Fruit fly (Drosophila melanogaster): Measurements from ENCODE around the gene CG1792.
A peak's percentile ranks its signal among the peaks of the same experiment; 100 is the strongest.

The CG1792 gene

DNA sequence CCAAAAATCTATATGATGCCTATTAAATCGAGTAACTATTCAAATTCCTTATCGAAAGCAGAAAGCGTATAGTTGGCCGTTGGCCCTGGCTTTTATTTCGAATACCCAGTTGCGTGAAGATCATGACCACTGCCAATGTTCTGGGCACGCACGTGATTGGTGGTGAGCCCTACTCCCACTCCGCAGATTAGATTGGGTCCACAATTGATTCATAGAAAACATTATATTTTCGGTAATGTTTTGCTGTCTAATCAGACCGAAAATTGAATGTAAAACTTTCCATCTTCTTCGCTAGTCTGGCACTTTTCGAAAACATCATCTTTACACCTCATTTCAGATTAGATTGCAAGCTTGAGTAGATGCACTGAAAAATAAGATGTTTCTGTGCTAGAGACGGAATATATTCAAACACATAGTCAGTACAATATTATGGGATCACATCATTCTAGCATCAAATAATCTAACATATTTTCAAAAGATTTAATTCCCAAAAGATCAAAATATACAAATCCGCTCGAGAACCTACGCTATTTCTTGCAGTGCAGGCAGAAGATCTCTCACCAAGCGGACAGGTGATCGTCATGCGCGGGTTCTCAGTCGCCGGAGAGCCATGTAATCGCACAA lies 23.7 kb upstream of the CG1792 start, which contains the start of gene CG1774 (continued):
- TF ChIP-seq achi (GFP tag; optimal IDR thresholded peaks at IDR 0.05), result no peak
- TF ChIP-seq Sox14 (GFP tag; optimal IDR thresholded peaks at IDR 0.05), result peak; percentile 39
- no peak for TF ChIP-seq pdm3 (GFP tag; optimal IDR thresholded peaks at IDR 0.05)
- TF ChIP-seq cyc (GFP tag; optimal IDR thresholded peaks at IDR 0.05), result peak; percentile 66
- TF ChIP-seq Hr4 (GFP tag; optimal IDR thresholded peaks at IDR 0.05), result no peak
- peak; percentile 50 for TF ChIP-seq Ets21C (GFP tag; optimal IDR thresholded peaks at IDR 0.05)
- no peak for TF ChIP-seq CG4318 (GFP tag; optimal IDR thresholded peaks at IDR 0.05)
- no peak for TF ChIP-seq dsx (GFP tag; optimal IDR thresholded peaks at IDR 0.05; ENCODE audit: poor library complexity, severe bottlenecking)
- TF ChIP-seq Lpt (GFP tag; optimal IDR thresholded peaks at IDR 0.05), result no peak
- peak; percentile 66 for TF ChIP-seq Gug (GFP tag; IDR thresholded peaks at IDR 0.05)
- no peak for TF ChIP-seq dac (GFP tag; optimal IDR thresholded peaks at IDR 0.05)
- peak; percentile 70 for TF ChIP-seq CG31627 (GFP tag; optimal IDR thresholded peaks at IDR 0.05)
- peak; percentile 28 for TF ChIP-seq CG34406 (GFP tag; optimal IDR thresholded peaks at IDR 0.05)
- peak; percentile 86 for TF ChIP-seq Eip78C (GFP tag)

DNA sequence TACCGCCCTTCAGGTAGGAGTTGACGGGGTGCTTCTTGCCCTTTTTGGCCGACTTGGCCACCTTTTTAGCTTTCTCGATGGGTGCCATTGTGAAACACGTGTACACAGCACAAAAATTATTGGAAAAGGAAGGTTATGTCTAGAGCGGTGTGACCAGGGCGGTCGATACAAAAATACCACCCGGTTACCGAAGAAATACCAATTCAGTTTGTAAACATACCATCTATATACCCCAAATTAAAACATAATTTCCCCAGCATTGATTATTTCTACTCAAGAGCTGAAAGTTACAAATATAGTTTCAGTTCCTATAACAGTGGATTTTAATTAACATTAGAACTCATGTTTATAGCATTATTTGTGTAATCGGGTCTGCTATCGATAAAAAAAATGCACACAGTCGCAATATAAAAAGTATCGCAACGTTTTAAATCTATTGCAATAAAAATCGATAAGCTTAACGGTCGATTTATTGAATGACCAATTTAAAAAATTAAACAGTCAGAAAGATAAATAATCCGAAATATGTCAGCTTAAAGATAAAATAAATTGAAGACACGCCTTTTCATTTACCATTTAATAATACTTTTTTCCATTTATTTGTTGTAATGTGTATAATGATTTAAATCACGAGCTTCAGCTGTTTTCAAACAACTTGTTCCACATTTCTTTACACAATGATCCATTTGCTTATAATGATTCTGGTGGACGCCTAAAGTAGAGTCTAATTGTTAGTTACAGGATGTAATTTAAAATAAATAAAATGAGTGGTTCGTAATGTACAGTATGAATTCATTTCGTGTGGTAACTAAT lies 19.8 kb upstream of the CG1792 start, which contains the start of gene RpL6:
RpL6 (minus strand) TSS at position 134 of the 813 bp plus-strand sequence.
- TF ChIP-seq svp (GFP tag) (peak; percentile 83), CG7368 (GFP tag; optimal IDR thresholded peaks at IDR 0.05) (no peak), Ets96B (tag; optimal IDR thresholded peaks at IDR 0.05) (no peak), Sox14 (GFP tag; optimal IDR thresholded peaks at IDR 0.05) (peak; percentile 41), topi (GFP tag; optimal IDR thresholded peaks at IDR 0.05) (no peak), salr (GFP tag; optimal IDR thresholded peaks at IDR 0.05) (no peak), esn (GFP tag; optimal IDR thresholded peaks at IDR 0.05) (peak; percentile 23), lz (GFP tag; optimal IDR thresholded peaks at IDR 0.05) (no peak), dac (GFP tag; optimal IDR thresholded peaks at IDR 0.05) (no peak), CG11902 (GFP tag; optimal IDR thresholded peaks at IDR 0.05) (no peak), Eip93F (GFP tag; optimal IDR thresholded peaks at IDR 0.05) (no peak), CG6276 (GFP tag; optimal IDR thresholded peaks at IDR 0.05) (no peak), CG31627 (GFP tag; optimal IDR thresholded peaks at IDR 0.05) (no peak), Eip78C (GFP tag) (peak; percentile 63), CG10669 (GFP tag; optimal IDR thresholded peaks at IDR 0.05) (no peak), CG6808 (GFP tag; optimal IDR thresholded peaks at IDR 0.05) (peak; percentile 52), vri (GFP tag; optimal IDR thresholded peaks at IDR 0.05) (peak; percentile 5), CG6854 (GFP tag; optimal IDR thresholded peaks at IDR 0.05) (peak; percentile 59), CG6792 (GFP tag; optimal IDR thresholded peaks at IDR 0.05) (no peak), CG6163 (GFP tag; IDR thresholded peaks at IDR 0.05) (no peak), Met (GFP tag; optimal IDR thresholded peaks at IDR 0.05) (no peak), achi (GFP tag; optimal IDR thresholded peaks at IDR 0.05) (no peak), fkh (GFP tag; optimal IDR thresholded peaks at IDR 0.05) (peak; percentile 39), OdsH (GFP tag; optimal IDR thresholded peaks at IDR 0.05) (no peak), Sox102F (GFP tag; optimal IDR thresholded peaks at IDR 0.05) (no peak), CG8632 (GFP tag; optimal IDR thresholded peaks at IDR 0.05) (no peak)

DNA sequence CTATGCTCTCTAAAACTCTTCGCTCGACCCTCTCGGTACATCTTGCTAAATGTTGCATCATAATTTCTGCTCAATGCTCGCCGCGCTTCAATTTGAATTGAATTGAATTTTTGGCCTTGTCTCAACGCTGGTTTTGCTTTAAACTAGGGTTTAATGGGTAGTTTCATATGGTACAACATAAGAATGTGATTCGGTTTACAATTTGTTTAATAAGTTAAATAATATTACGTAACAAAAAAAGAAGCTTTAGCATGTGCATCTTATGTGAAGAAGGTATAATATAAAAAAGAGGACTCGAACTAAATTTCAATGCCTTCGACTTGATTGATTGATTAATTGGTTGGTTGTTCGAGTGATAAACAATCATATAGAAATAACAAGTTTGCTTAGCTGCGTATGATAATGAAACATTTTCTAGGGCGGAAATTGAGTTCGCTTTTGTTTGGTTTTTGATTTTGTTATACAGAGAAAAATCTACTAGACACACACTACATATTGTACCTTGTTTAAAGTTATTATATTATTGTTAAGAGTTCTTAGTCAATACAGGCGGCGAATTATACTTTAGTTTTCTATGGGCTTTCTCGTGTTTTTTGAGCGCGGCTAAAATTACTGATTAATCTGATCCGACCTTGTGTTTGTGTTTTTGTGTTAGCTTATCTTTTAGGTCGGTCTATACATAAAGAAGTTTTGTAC lies 18.2 kb upstream of the CG1792 start:
- TF ChIP-seq eg (GFP tag; IDR thresholded peaks at IDR 0.05) (no peak), vri (GFP tag; optimal IDR thresholded peaks at IDR 0.05) (no peak), Lpt (GFP tag; optimal IDR thresholded peaks at IDR 0.05) (no peak), fd59A (GFP tag; optimal IDR thresholded peaks at IDR 0.05) (no peak), ss (GFP tag; optimal IDR thresholded peaks at IDR 0.05) (no peak), CG8319 (GFP tag; optimal IDR thresholded peaks at IDR 0.05) (no peak), CG8119 (GFP tag; IDR thresholded peaks at IDR 0.05) (no peak), CG8632 (GFP tag; optimal IDR thresholded peaks at IDR 0.05) (no peak), acj6 (GFP tag; optimal IDR thresholded peaks at IDR 0.05) (no peak), CG4318 (GFP tag; optimal IDR thresholded peaks at IDR 0.05) (no peak), Sox15 (GFP tag; optimal IDR thresholded peaks at IDR 0.05) (no peak)
